Worm (Caenorhabditis elegans): ENCODE data around the gene apa-2.

Gene apa-2

ce11 chrX:9297834-9298233, 40.6 kb upstream of the apa-2 start, which contains the start of gene B0416.7:
Gene B0416.7 (minus strand): TSS chrX:9297934.
- TF ChIP-seq fkh-4 (tag; optimal IDR thresholded peaks at IDR 0.05; ENCODE audit: borderline replicate concordance), result no peak
- no peak for TF ChIP-seq efl-1 (optimal IDR thresholded peaks at IDR 0.05)
- TF ChIP-seq efl-1 (GFP tag; optimal IDR thresholded peaks at IDR 0.05 in 1 of 2), result peak in 1 of 2 experiments; percentile 36
- peak; percentile 77 for TF ChIP-seq nhr-85 (tag)
- peak; percentile 5 for TF ChIP-seq lin-14 (GFP tag; optimal IDR thresholded peaks at IDR 0.05)

ce11 chrX:9298846-9299245, 39.6 kb upstream of the apa-2 start, which contains the start of gene B0416.2:
Gene B0416.2 (plus strand): TSS chrX:9299146.
- TF ChIP-seq grh-1 (GFP tag; IDR thresholded peaks at IDR 0.05) (no peak), xbp-1 (tag; optimal IDR thresholded peaks at IDR 0.05) (no peak), ztf-11 (tag; optimal IDR thresholded peaks at IDR 0.05) (no peak), snpc-4 (tag; optimal IDR thresholded peaks at IDR 0.05) (no peak), elt-3 (tag; optimal IDR thresholded peaks at IDR 0.05) (no peak), sup-37 (GFP tag; optimal IDR thresholded peaks at IDR 0.05) (no peak), fos-1 (tag; optimal IDR thresholded peaks at IDR 0.05) (no peak), dpl-1 (GFP tag; optimal IDR thresholded peaks at IDR 0.05) (no peak), ceh-8 (GFP tag; optimal IDR thresholded peaks at IDR 0.05) (no peak), pax-3 (tag; optimal IDR thresholded peaks at IDR 0.05) (no peak)

ce11 chrX:9300379-9300778, 38.1 kb upstream of the apa-2 start:
- no peak for TF ChIP-seq C16A3.4 (tag; optimal IDR thresholded peaks at IDR 0.05)
- no peak for TF ChIP-seq nhr-85 (tag)
- no peak for TF ChIP-seq fkh-8 (tag; optimal IDR thresholded peaks at IDR 0.05)
- TF ChIP-seq nhr-76 (tag; optimal IDR thresholded peaks at IDR 0.05), result no peak
- TF ChIP-seq ztf-11 (tag; optimal IDR thresholded peaks at IDR 0.05), result no peak
- TF ChIP-seq snpc-4 (tag; optimal IDR thresholded peaks at IDR 0.05), result no peak
- TF ChIP-seq hpl-2 (GFP tag; optimal IDR thresholded peaks at IDR 0.05), result no peak
- TF ChIP-seq unc-130 (tag; optimal IDR thresholded peaks at IDR 0.05), result no peak
- no peak for TF ChIP-seq pax-3 (tag; optimal IDR thresholded peaks at IDR 0.05)
- TF ChIP-seq nhr-47 (tag; optimal IDR thresholded peaks at IDR 0.05), result no peak
- TF ChIP-seq unc-98 (GFP tag; IDR thresholded peaks at IDR 0.05), result no peak
- TF ChIP-seq sox-4 (tag; optimal IDR thresholded peaks at IDR 0.05), result no peak
- no peak for TF ChIP-seq aha-1 (tag; optimal IDR thresholded peaks at IDR 0.05)
- no peak for TF ChIP-seq ceh-82 (tag; optimal IDR thresholded peaks at IDR 0.05)
- TF ChIP-seq nhr-71 (tag; optimal IDR thresholded peaks at IDR 0.05), result no peak
- no peak for TF ChIP-seq nhr-237 (tag; optimal IDR thresholded peaks at IDR 0.05)
- TF ChIP-seq C34B4.2 (tag; optimal IDR thresholded peaks at IDR 0.05), result no peak
- TF ChIP-seq elt-2 (tag; optimal IDR thresholded peaks at IDR 0.05), result no peak
- no peak for TF ChIP-seq dpl-1 (GFP tag; optimal IDR thresholded peaks at IDR 0.05)
- no peak for TF ChIP-seq zip-4 (GFP tag; optimal IDR thresholded peaks at IDR 0.05)

ce11 chrX:9302763-9303162, 35.7 kb upstream of the apa-2 start:
- TF ChIP-seq unc-86 (tag; optimal IDR thresholded peaks at IDR 0.05), result no peak
- TF ChIP-seq pax-3 (tag; optimal IDR thresholded peaks at IDR 0.05), result no peak
- no peak for TF ChIP-seq aly-2 (tag; optimal IDR thresholded peaks at IDR 0.05)
- TF ChIP-seq pqm-1 (tag; optimal IDR thresholded peaks at IDR 0.05), result no peak
- no peak for TF ChIP-seq unc-130 (tag; optimal IDR thresholded peaks at IDR 0.05)
- no peak for TF ChIP-seq nhr-90 (tag; optimal IDR thresholded peaks at IDR 0.05; ENCODE audit: poor library complexity)
- no peak for TF ChIP-seq lin-15B (tag; optimal IDR thresholded peaks at IDR 0.05)
- no peak for TF ChIP-seq irx-1 (tag; optimal IDR thresholded peaks at IDR 0.05)
- no peak for TF ChIP-seq pag-3 (tag; optimal IDR thresholded peaks at IDR 0.05; ENCODE audit: borderline replicate concordance, insufficient read depth)
- TF ChIP-seq unc-30 (tag; optimal IDR thresholded peaks at IDR 0.05), result no peak
- no peak for TF ChIP-seq ama-1 (optimal IDR thresholded peaks at IDR 0.05)
- TF ChIP-seq efl-1 (optimal IDR thresholded peaks at IDR 0.05), result no peak
- no peak for TF ChIP-seq efl-1 (GFP tag; optimal IDR thresholded peaks at IDR 0.05 in 1 of 2)
- no peak for TF ChIP-seq alr-1 (tag; optimal IDR thresholded peaks at IDR 0.05; ENCODE audit: borderline replicate concordance)
- TF ChIP-seq ceh-63 (GFP tag; optimal IDR thresholded peaks at IDR 0.05), result no peak
- no peak for TF ChIP-seq sox-4 (tag; optimal IDR thresholded peaks at IDR 0.05)
- TF ChIP-seq C16A3.4 (tag; optimal IDR thresholded peaks at IDR 0.05), result no peak
- TF ChIP-seq jun-1 (tag; optimal IDR thresholded peaks at IDR 0.05), result no peak
- no peak for TF ChIP-seq mef-2 (tag; optimal IDR thresholded peaks at IDR 0.05)
- no peak for TF ChIP-seq isw-1 (GFP tag; IDR thresholded peaks at IDR 0.05)
